Fruit fly (Drosophila melanogaster) whole organism, embryonic: ENCODE results near the gene CG15043.
A peak's percentile ranks its signal among the peaks of the same experiment; 100 is the strongest.

Experiments
- Adf1 ChIP-seq: fragments of 200-800 bp; sonication (Bioruptor generic); IDR thresholded peaks from 2 replicates; pipeline ENCODE4 v1.3.6; 2022; ENCODE audit warnings: missing biosample characterization, missing genetic modification characterization
- Aef1 ChIP-seq: fragments of 200-800 bp; sonication (Bioruptor generic); IDR thresholded peaks from 3 replicates; pipeline ENCODE4 v1.3.6; 2022; ENCODE audit warnings: missing biosample characterization, missing genetic modification characterization
- BEAF-32 ChIP-seq: fragments of 200-800 bp; sonication (Bioruptor generic); optimal IDR thresholded peaks from 3 replicates; lab custom pipeline; 2017; ENCODE audit warnings: missing biosample characterization, missing genetic modification characterization, mild to moderate bottlenecking, moderate library complexity, missing genetic modification reagents
- CG10267 ChIP-seq: fragments of 200-800 bp; sonication (Bioruptor generic); optimal IDR thresholded peaks from 2 replicates; lab custom pipeline; 2018; ENCODE audit warnings: missing biosample characterization, mild to moderate bottlenecking, missing genetic modification characterization, moderate library complexity
- CG11723 ChIP-seq: fragments of 200-800 bp; sonication (Bioruptor generic); optimal IDR thresholded peaks from 2 replicates; lab custom pipeline; 2017; ENCODE audit warnings: missing biosample characterization, mild to moderate bottlenecking, missing genetic modification characterization
- CG12769 ChIP-seq: fragments of 200-800 bp; sonication (Bioruptor generic); optimal IDR thresholded peaks from 2 replicates; lab custom pipeline; 2019; ENCODE audit warnings: missing biosample characterization, mild to moderate bottlenecking, missing genetic modification characterization, moderate library complexity
- CG13775 ChIP-seq: fragments of 200-800 bp; sonication (Bioruptor generic); optimal IDR thresholded peaks from 3 replicates; lab custom pipeline; 2017; ENCODE audit warnings: missing biosample characterization, mild to moderate bottlenecking, missing genetic modification characterization
- CG14441 ChIP-seq: fragments of 200-800 bp; sonication (Bioruptor generic); IDR thresholded peaks from 2 replicates; pipeline ENCODE4 v1.3.6; 2022; ENCODE audit warnings: missing biosample characterization, missing genetic modification characterization
- CG15479 ChIP-seq: fragments of 200-800 bp; sonication (Bioruptor generic); optimal IDR thresholded peaks from 3 replicates; lab custom pipeline; 2019; ENCODE audit warnings: missing biosample characterization, mild to moderate bottlenecking, missing genetic modification characterization, moderate library complexity
- CG18619 ChIP-seq: fragments of 200-800 bp; sonication (Bioruptor generic); optimal IDR thresholded peaks from 3 replicates; lab custom pipeline; 2017; ENCODE audit warnings: missing biosample characterization, mild to moderate bottlenecking, missing genetic modification characterization
- CG2120 ChIP-seq: fragments of 200-800 bp; sonication (Bioruptor generic); optimal IDR thresholded peaks from 3 replicates; lab custom pipeline; 2016; ENCODE audit warnings: missing biosample characterization, missing genetic modification characterization
- CG2129 ChIP-seq: fragments of 200-800 bp; sonication (Bioruptor generic); IDR thresholded peaks from 2 replicates; pipeline ENCODE4 v1.3.6; 2022; ENCODE audit warnings: missing biosample characterization, missing genetic modification characterization; ENCODE audit not compliant: partially characterized antibody
- CG33213 ChIP-seq: fragments of 200-800 bp; sonication (Bioruptor generic); optimal IDR thresholded peaks from 3 replicates; lab custom pipeline; 2016; ENCODE audit warnings: missing biosample characterization, missing genetic modification characterization
- CG3726 ChIP-seq: fragments of 200-800 bp; sonication (Bioruptor generic); IDR thresholded peaks from 3 replicates; pipeline ENCODE4, ENCODE4 v1.3.6; 2022; ENCODE audit warnings: missing biosample characterization, missing genetic modification characterization
- CG4328 ChIP-seq: fragments of 200-800 bp; sonication (Bioruptor generic); optimal IDR thresholded peaks from 3 replicates; lab custom pipeline; 2017; ENCODE audit warnings: missing biosample characterization, missing genetic modification reagents, missing genetic modification characterization
- CG8388 ChIP-seq: fragments of 200-800 bp; sonication (Bioruptor generic); optimal IDR thresholded peaks from 2 replicates; lab custom pipeline; 2019; ENCODE audit warnings: missing biosample characterization, mild to moderate bottlenecking, missing genetic modification characterization, moderate library complexity
- CG8924 ChIP-seq: fragments of 200-800 bp; optimal IDR thresholded peaks from 3 replicates; lab custom pipeline; 2019; ENCODE audit warnings: missing biosample characterization, mild to moderate bottlenecking, missing genetic modification characterization, moderate library complexity
- CG9609 ChIP-seq: fragments of 200-800 bp; sonication (Bioruptor generic); optimal IDR thresholded peaks from 3 replicates; lab custom pipeline; 2016; ENCODE audit warnings: missing biosample characterization, missing genetic modification characterization
- CG9797 ChIP-seq: fragments of 200-800 bp; sonication (Bioruptor generic); optimal IDR thresholded peaks from 3 replicates; lab custom pipeline; 2018; ENCODE audit warnings: missing biosample characterization, mild to moderate bottlenecking, missing genetic modification characterization
- Dll ChIP-seq: fragments of 200-800 bp; sonication (Bioruptor generic); IDR thresholded peaks from 4 replicates; pipeline ENCODE4 v1.3.6; 2022; ENCODE audit warnings: missing biosample characterization, missing genetic modification characterization; ENCODE audit not compliant: partially characterized antibody
- E2f2 ChIP-seq: fragments of 200-800 bp; sonication (Bioruptor generic); IDR thresholded peaks from 2 replicates; pipeline ENCODE4 v1.3.6; 2022; ENCODE audit warnings: missing biosample characterization, missing genetic modification characterization
- Fer1 ChIP-seq: fragments of 200-800 bp; sonication (Bioruptor generic); optimal IDR thresholded peaks from 2 replicates; lab custom pipeline; 2017; ENCODE audit warnings: missing biosample characterization, mild to moderate bottlenecking, missing genetic modification characterization
- HLH4C ChIP-seq: fragments of 200-800 bp; sonication (Bioruptor generic); IDR thresholded peaks from 3 replicates; pipeline ENCODE4 v1.3.6; 2022; ENCODE audit warnings: missing biosample characterization, missing genetic modification characterization; ENCODE audit not compliant: partially characterized antibody
- Hey ChIP-seq: fragments of 200-800 bp; sonication (Bioruptor generic); optimal IDR thresholded peaks from 3 replicates; lab custom pipeline; 2018; ENCODE audit warnings: missing biosample characterization, mild to moderate bottlenecking, missing genetic modification characterization
- Hr78 ChIP-seq, 2 experiments: fragments of 200-800 bp in 1 of 2; fragments of >200 bp in 1 of 2; sonication (Bioruptor generic) in 1 of 2; optimal IDR thresholded peaks; 2 replicates each; lab custom pipeline; 2017 to 2019; ENCODE audit warnings: missing biosample characterization in 2 of 2, missing genetic modification characterization in 2 of 2, mild to moderate bottlenecking in 1 of 2, moderate library complexity in 1 of 2
- Max ChIP-seq: fragments of 200-800 bp; sonication (Bioruptor generic); optimal IDR thresholded peaks from 2 replicates; lab custom pipeline; 2016; ENCODE audit warnings: missing biosample characterization, mild to moderate bottlenecking, missing genetic modification characterization
- Med ChIP-seq: fragments of 200-800 bp; sonication (Bioruptor generic); peaks from one replicate; lab custom pipeline; 2016; ENCODE audit warnings: missing biosample characterization, missing genetic modification characterization, mild to moderate bottlenecking, inconsistent platforms, moderate library complexity
- Nf-YA ChIP-seq: fragments of 200-800 bp; sonication (Bioruptor generic); IDR thresholded peaks from 2 replicates; pipeline ENCODE4 v1.3.6; 2022; ENCODE audit warnings: missing biosample characterization, missing genetic modification characterization
- Nf-YB ChIP-seq: fragments of 200-800 bp; sonication (Bioruptor generic); optimal IDR thresholded peaks from 3 replicates; lab custom pipeline; 2019; ENCODE audit warnings: missing biosample characterization, mild to moderate bottlenecking, missing genetic modification characterization, moderate library complexity
- Pdp1 ChIP-seq, 2 experiments: fragments of 200-800 bp; sonication (Bioruptor generic); optimal IDR thresholded peaks; 3 replicates each; lab custom pipeline; 2016; ENCODE audit warnings: missing biosample characterization in 2 of 2, missing genetic modification characterization in 2 of 2, mild to moderate bottlenecking in 1 of 2, moderate library complexity in 1 of 2
- Tbp ChIP-seq: fragments of >200 bp; optimal IDR thresholded peaks from 2 replicates; lab custom pipeline; 2018; ENCODE audit warnings: missing biosample characterization, missing genetic modification characterization
- bbx ChIP-seq: fragments of 200-800 bp; sonication (Bioruptor generic); IDR thresholded peaks from 2 replicates; pipeline ENCODE4 v1.3.6; 2022; ENCODE audit warnings: missing biosample characterization, missing genetic modification characterization; ENCODE audit not compliant: partially characterized antibody
- cato ChIP-seq: fragments of 200-800 bp; sonication (Bioruptor generic); optimal IDR thresholded peaks from 2 replicates; lab custom pipeline; 2016; ENCODE audit warnings: missing biosample characterization, missing genetic modification characterization, borderline replicate concordance
- caup ChIP-seq: fragments of 200-800 bp; sonication (Bioruptor generic); optimal IDR thresholded peaks from 3 replicates; lab custom pipeline; 2017; ENCODE audit warnings: missing biosample characterization, mild to moderate bottlenecking, missing genetic modification characterization, moderate library complexity; ENCODE audit not compliant: severe bottlenecking
- da ChIP-seq: fragments of 200-800 bp; sonication (Bioruptor generic); optimal IDR thresholded peaks from 2 replicates; lab custom pipeline; 2016; ENCODE audit warnings: missing biosample characterization, missing genetic modification characterization
- danr ChIP-seq: fragments of 200-800 bp; sonication (Bioruptor generic); IDR thresholded peaks from 2 replicates; pipeline ENCODE4 v1.3.6; 2022; ENCODE audit warnings: missing biosample characterization, missing genetic modification characterization
- gcm ChIP-seq: fragments of 200-800 bp; sonication (Bioruptor generic); optimal IDR thresholded peaks from 2 replicates; lab custom pipeline; 2019; ENCODE audit warnings: missing biosample characterization, mild to moderate bottlenecking, missing genetic modification characterization, moderate library complexity
- jigr1 ChIP-seq: fragments of 200-800 bp; sonication (Bioruptor generic); IDR thresholded peaks from 3 replicates; pipeline ENCODE4 v1.3.6; 2022; ENCODE audit warnings: missing biosample characterization, missing genetic modification characterization
- lola ChIP-seq, 3 experiments: fragments of >200 bp in 2 of 3; fragments of 200-800 bp in 1 of 3; sonication (Bioruptor generic) in 1 of 3; optimal IDR thresholded peaks; 2 replicates each; lab custom pipeline; 2017 to 2019; ENCODE audit warnings: missing biosample characterization in 3 of 3, missing genetic modification characterization in 3 of 3, mild to moderate bottlenecking in 1 of 3, moderate library complexity in 1 of 3
- pfk ChIP-seq: fragments of 200-800 bp; sonication (Bioruptor generic); optimal IDR thresholded peaks from 2 replicates; lab custom pipeline; 2018; ENCODE audit warnings: missing biosample characterization, mild to moderate bottlenecking, missing genetic modification characterization, moderate library complexity
- pum ChIP-seq: fragments of 200-800 bp; sonication (Bioruptor generic); optimal IDR thresholded peaks from 2 replicates; lab custom pipeline; 2016; ENCODE audit warnings: missing biosample characterization, missing genetic modification characterization
- scrt ChIP-seq: fragments of 200-800 bp; sonication (Bioruptor generic); optimal IDR thresholded peaks from 2 replicates; lab custom pipeline; 2018; ENCODE audit warnings: missing biosample characterization, mild to moderate bottlenecking, missing genetic modification characterization, moderate library complexity
- sim ChIP-seq: fragments of 200-800 bp; sonication (Bioruptor generic); IDR thresholded peaks from 2 replicates; pipeline ENCODE4 v1.3.6; 2022; ENCODE audit warnings: missing biosample characterization, missing genetic modification characterization
- sisA ChIP-seq: fragments of 200-800 bp; sonication (Bioruptor generic); IDR thresholded peaks from 2 replicates; pipeline ENCODE4 v1.3.6; 2022; ENCODE audit warnings: missing biosample characterization, missing genetic modification characterization
- slp2 ChIP-seq: fragments of 200-800 bp; sonication (Bioruptor generic); optimal IDR thresholded peaks from 2 replicates; lab custom pipeline; 2016; ENCODE audit warnings: missing biosample characterization, missing genetic modification characterization
- sna ChIP-seq: fragments of 200-800 bp; sonication (Bioruptor generic); IDR thresholded peaks from 2 replicates; pipeline ENCODE4 v1.3.6; 2022; ENCODE audit warnings: missing biosample characterization, missing genetic modification characterization; ENCODE audit not compliant: partially characterized antibody
- sug ChIP-seq: fragments of 200-800 bp; optimal IDR thresholded peaks from 2 replicates; lab custom pipeline; 2019; ENCODE audit warnings: missing biosample characterization, mild to moderate bottlenecking, missing genetic modification characterization, moderate library complexity
- trem ChIP-seq: fragments of 200-800 bp; optimal IDR thresholded peaks from 3 replicates; lab custom pipeline; 2019; ENCODE audit warnings: missing biosample characterization, mild to moderate bottlenecking, missing genetic modification characterization, moderate library complexity
- wor ChIP-seq: fragments of 200-800 bp; sonication (Bioruptor generic); IDR thresholded peaks from 2 replicates; pipeline ENCODE4 v1.3.6; 2022; ENCODE audit warnings: missing biosample characterization, missing genetic modification characterization

CG15043 gene

DNA sequence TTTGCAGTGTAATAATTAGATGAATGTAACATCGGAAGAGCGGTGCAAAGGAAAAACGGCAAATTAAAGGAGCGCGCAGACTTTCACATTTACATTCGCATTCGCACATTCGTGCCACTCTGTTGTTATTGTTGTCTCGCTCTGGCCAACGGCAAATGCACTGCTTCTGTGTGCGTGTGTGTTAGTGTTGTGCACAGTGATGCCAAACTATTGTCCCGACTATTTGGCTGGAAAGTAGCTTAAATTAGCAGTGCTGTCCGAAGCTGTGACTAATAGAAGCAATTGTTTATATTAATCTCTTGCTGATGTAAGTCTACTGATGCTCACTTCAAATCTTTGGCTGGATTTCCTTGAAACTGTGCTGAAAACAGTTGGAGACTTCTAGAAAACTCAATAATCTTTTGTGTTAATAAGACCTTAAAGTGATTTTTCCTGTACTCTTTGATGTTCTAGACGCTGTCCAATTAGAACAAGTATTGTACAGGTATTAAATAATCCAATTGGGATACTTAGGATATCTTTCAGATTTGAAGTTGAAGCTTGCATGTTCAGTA is 22.1 kb upstream of the CG15043 start (continued):
- TF ChIP-seq CG13775 (GFP tag; lab: Kevin White, UChicago) (peak; percentile 2), Nf-YA (no peak), Pdp1 (GFP tag; optimal IDR thresholded peaks at IDR 0.05; lab: Kevin White, UChicago) (peak; percentile 7 to 34), CG8924 (tag; lab: Kevin White, UChicago) (peak; percentile 25), BEAF-32 (GFP tag; lab: Kevin White, UChicago) (no peak), scrt (GFP tag; lab: Kevin White, UChicago) (no peak), sim (GFP tag; lab: Robert Waterston, UW) (no peak), caup (no peak), HLH4C (GFP tag; lab: Robert Waterston, UW) (no peak), Nf-YB (no peak), Med (GFP tag; lab: Kevin White, UChicago) (peak; percentile 66), CG8388 (GFP tag; lab: Kevin White, UChicago) (no peak), sug (tag; lab: Kevin White, UChicago) (peak; percentile 46), Hr78 (GFP tag; optimal IDR thresholded peaks at IDR 0.05; lab: Kevin White, UChicago) (no peak), CG10267 (tag; lab: Kevin White, UChicago) (peak; percentile 27), pfk (GFP tag; lab: Kevin White, UChicago) (no peak), trem (tag; lab: Kevin White, UChicago) (no peak), Aef1 (peak; percentile 23; the same call in 1 of the 3 replicates), slp2 (GFP tag; lab: Kevin White, UChicago) (no peak), CG11723 (GFP tag; lab: Kevin White, UChicago) (no peak), CG18619 (GFP tag; lab: Kevin White, UChicago) (no peak), CG3726 (GFP tag; lab: Robert Waterston, UW) (no peak), CG14441 (GFP tag; lab: Robert Waterston, UW) (0 out of 2 replicates have a peak, but pooled peaks have one; percentile 27), cato (no peak), Dll (GFP tag; lab: Robert Waterston, UW) (no peak), E2f2 (no peak), CG2120 (GFP tag; lab: Kevin White, UChicago) (peak; percentile 52), CG33213 (GFP tag; lab: Kevin White, UChicago) (no peak), pum (GFP tag; lab: Kevin White, UChicago) (no peak), CG12769 (tag; lab: Kevin White, UChicago) (peak; percentile 13), Fer1 (GFP tag; lab: Kevin White, UChicago) (no peak), CG9797 (no peak), Hey (tag; lab: Kevin White, UChicago) (no peak), Adf1 (no peak), sisA (GFP tag; lab: Robert Waterston, UW) (0 out of 2 replicates have a peak, but pooled peaks have one; percentile 4), da (no peak), danr (GFP tag; lab: Robert Waterston, UW) (no peak), sna (GFP tag; lab: Robert Waterston, UW) (no peak), CG2129 (no peak), gcm (no peak), Tbp (GFP tag; lab: Kevin White, UChicago) (no peak), lola (GFP tag; optimal IDR thresholded peaks at IDR 0.05; lab: Kevin White, UChicago) (peak in 1 of 3 experiments; percentile 19), CG15479 (GFP tag; lab: Kevin White, UChicago) (no peak), wor (GFP tag; lab: Robert Waterston, UW) (no peak), jigr1 (GFP tag; lab: Robert Waterston, UW) (no peak), CG9609 (GFP tag; lab: Kevin White, UChicago) (no peak), bbx (GFP tag; lab: Robert Waterston, UW) (no peak), Max (GFP tag; lab: Kevin White, UChicago) (no peak), CG4328 (no peak)
